Fruit fly (Drosophila melanogaster): ENCODE data around the gene SelR.
A peak's percentile ranks its signal among the peaks of the same experiment; 100 is the strongest.

The SelR gene

DNA sequence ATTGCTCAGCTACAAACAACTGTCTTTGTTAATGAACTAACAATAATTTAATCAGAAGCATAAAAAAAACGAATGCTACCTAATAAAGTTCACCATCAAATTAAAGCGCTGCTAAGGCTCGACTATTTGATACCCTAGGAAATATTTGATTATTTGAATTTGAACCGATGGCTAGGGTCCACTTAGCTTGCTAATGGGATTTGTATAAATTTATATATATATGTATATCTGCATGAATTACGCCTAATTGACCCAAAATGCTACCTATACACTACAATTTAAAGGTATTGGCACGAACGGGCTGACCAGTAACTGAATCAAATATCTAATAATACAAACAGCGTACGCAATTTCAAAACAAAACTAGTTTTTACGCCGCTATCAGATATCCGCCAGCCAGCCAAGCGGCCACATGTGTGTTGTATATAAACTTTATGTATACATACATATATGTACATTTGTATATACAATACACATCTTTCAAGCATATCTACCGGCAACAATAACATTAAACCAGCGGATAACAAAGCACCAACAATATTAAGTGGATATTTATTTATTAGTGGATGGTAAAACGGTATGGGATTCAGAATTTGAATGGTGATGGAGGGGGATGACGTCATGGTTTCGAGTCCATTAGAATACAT lies 15.7 kb upstream of the SelR start (continued):
- TF ChIP-seq phol (tag; optimal IDR thresholded peaks at IDR 0.05) (peak; percentile 69), CG6689 (GFP tag; IDR thresholded peaks at IDR 0.05) (peak; percentile 80), CG17328 (GFP tag; IDR thresholded peaks at IDR 0.05) (peak; percentile 52), fu2 (GFP tag; optimal IDR thresholded peaks at IDR 0.05) (no peak), CG12104 (GFP tag; optimal IDR thresholded peaks at IDR 0.05) (peak; percentile 60), lilli (GFP tag; optimal IDR thresholded peaks at IDR 0.05) (peak; percentile 53), gsb-n (tag; optimal IDR thresholded peaks at IDR 0.05) (no peak), CG6272 (GFP tag; IDR thresholded peaks at IDR 0.05) (peak; percentile 72), CG10654 (GFP tag; optimal IDR thresholded peaks at IDR 0.05) (peak; percentile 31), dysf (GFP tag; IDR thresholded peaks at IDR 0.05) (peak; percentile 90), org-1 (GFP tag; optimal IDR thresholded peaks at IDR 0.05) (peak; percentile 14), salm (tag; optimal IDR thresholded peaks at IDR 0.05) (peak; percentile 61), zfh2 (GFP tag; optimal IDR thresholded peaks at IDR 0.05) (peak; percentile 7), NFAT (GFP tag; IDR thresholded peaks at IDR 0.05) (peak; percentile 87), Sry-δ (GFP tag; optimal IDR thresholded peaks at IDR 0.05) (no peak), ci (GFP tag; IDR thresholded peaks at IDR 0.05) (peak; percentile 84; the same call in 2 of the 3 replicates), CG4328 (GFP tag; optimal IDR thresholded peaks at IDR 0.05) (no peak), HmgZ (tag; optimal IDR thresholded peaks at IDR 0.05) (peak; percentile 58), CG1529 (GFP tag; optimal IDR thresholded peaks at IDR 0.05) (no peak), Fer1 (GFP tag; optimal IDR thresholded peaks at IDR 0.05) (peak; percentile 82), cas (GFP tag; IDR thresholded peaks at IDR 0.05) (peak; percentile 65), repo (GFP tag; optimal IDR thresholded peaks at IDR 0.05) (no peak), exex (tag; optimal IDR thresholded peaks at IDR 0.05) (peak; percentile 67), CG8765 (GFP tag; IDR thresholded peaks at IDR 0.05) (no peak), knrl (GFP tag; IDR thresholded peaks at IDR 0.05; ENCODE audit: partially characterized antibody) (0 out of 3 replicates have a peak, but pooled peaks have one; percentile 27), CG7556 (GFP tag; optimal IDR thresholded peaks at IDR 0.05) (peak; percentile 60), CG3163 (GFP tag; optimal IDR thresholded peaks at IDR 0.05) (no peak), CG2202 (tag; optimal IDR thresholded peaks at IDR 0.05) (no peak), peb (GFP tag; IDR thresholded peaks at IDR 0.05) (peak; percentile 61), eyg (GFP tag; optimal IDR thresholded peaks at IDR 0.05) (no peak), chinmo (GFP tag; IDR thresholded peaks at IDR 0.05; ENCODE audit: partially characterized antibody) (0 out of 4 replicates have a peak, but pooled peaks have one; percentile 54), D19A (tag; optimal IDR thresholded peaks at IDR 0.05) (peak; percentile 82), Mad (GFP tag; optimal IDR thresholded peaks at IDR 0.05) (no peak), btn (GFP tag; optimal IDR thresholded peaks at IDR 0.05) (no peak), scrt (GFP tag; optimal IDR thresholded peaks at IDR 0.05) (peak; percentile 53), tap (tag; optimal IDR thresholded peaks at IDR 0.05) (peak; percentile 76), inv (GFP tag; IDR thresholded peaks at IDR 0.05; ENCODE audit: partially characterized antibody) (no peak), sisA (GFP tag; IDR thresholded peaks at IDR 0.05) (peak; percentile 80), CG4854 (GFP tag; optimal IDR thresholded peaks at IDR 0.05) (peak; percentile 31), cwo (GFP tag; optimal IDR thresholded peaks at IDR 0.05) (peak; percentile 74), CG1792 (GFP tag; optimal IDR thresholded peaks at IDR 0.05) (no peak), CG12219 (GFP tag; optimal IDR thresholded peaks at IDR 0.05) (peak; percentile 51), CG15696 (tag; optimal IDR thresholded peaks at IDR 0.05) (peak; percentile 39), CG33557 (GFP tag; optimal IDR thresholded peaks at IDR 0.05) (no peak), caup (GFP tag; optimal IDR thresholded peaks at IDR 0.05; ENCODE audit: severe bottlenecking) (peak; percentile 89), E2f1 (GFP tag; IDR thresholded peaks at IDR 0.05) (peak; percentile 79), PHDP (tag; optimal IDR thresholded peaks at IDR 0.05) (peak; percentile 76), sc (optimal IDR thresholded peaks at IDR 0.05) (no peak), sc (GFP tag; optimal IDR thresholded peaks at IDR 0.05) (no peak), Bteb2 (GFP tag; optimal IDR thresholded peaks at IDR 0.05) (no peak)

Data from whole organism, embryonic.